Fruit fly (Drosophila melanogaster): ENCODE data around the gene PH4alphaMP.

The PH4alphaMP gene

DNA sequence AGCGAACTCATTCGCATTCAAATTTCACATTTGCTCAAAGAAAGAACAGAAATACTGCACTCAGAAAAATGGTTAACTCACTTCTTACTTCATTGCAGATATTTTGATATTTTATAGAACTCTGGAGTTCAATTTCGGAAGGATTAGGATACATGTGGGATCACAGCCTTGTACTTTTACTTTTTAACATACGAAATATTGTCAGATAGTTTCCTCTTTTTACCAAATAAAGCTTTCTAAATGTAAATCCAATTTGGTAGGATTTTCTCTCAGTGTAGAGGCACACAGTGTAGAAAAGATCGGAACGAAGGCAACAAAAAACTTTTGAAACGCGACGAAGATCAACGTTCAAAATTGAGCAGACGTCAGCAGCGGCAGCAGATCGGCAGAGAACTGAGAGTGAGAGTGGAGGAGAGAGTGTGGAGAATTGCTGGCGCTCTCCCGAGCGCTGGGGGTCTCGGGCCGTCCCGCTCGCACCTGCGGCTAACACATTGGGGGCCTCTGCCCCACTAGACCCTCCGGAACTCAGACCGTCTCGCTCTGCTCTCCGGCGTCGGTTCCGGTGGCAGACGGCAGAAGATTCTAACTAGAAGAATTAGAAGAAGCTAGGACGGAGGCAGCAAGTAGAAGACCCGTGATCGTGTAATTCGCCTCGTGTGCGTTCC, 36.2 kb upstream of the PH4alphaMP start, which contains the start of gene tmod (continued):
- TF ChIP-seq Eip75B (GFP tag; optimal IDR thresholded peaks at IDR 0.05): peak; percentile 38
- peak; percentile 19 for TF ChIP-seq CG6854 (GFP tag; optimal IDR thresholded peaks at IDR 0.05)
- peak; percentile 19 for TF ChIP-seq CG7368 (GFP tag; optimal IDR thresholded peaks at IDR 0.05)
- peak; percentile 54 for TF ChIP-seq OdsH (GFP tag; optimal IDR thresholded peaks at IDR 0.05)
- TF ChIP-seq Met (GFP tag; optimal IDR thresholded peaks at IDR 0.05): peak; percentile 17
- TF ChIP-seq CG4318 (GFP tag; optimal IDR thresholded peaks at IDR 0.05): peak; percentile 17
- peak; percentile 78 for TF ChIP-seq CG6276 (GFP tag; optimal IDR thresholded peaks at IDR 0.05)
- TF ChIP-seq Lpt (GFP tag; optimal IDR thresholded peaks at IDR 0.05): peak; percentile 29
- peak; percentile 51 for TF ChIP-seq Gug (GFP tag; IDR thresholded peaks at IDR 0.05)

DNA sequence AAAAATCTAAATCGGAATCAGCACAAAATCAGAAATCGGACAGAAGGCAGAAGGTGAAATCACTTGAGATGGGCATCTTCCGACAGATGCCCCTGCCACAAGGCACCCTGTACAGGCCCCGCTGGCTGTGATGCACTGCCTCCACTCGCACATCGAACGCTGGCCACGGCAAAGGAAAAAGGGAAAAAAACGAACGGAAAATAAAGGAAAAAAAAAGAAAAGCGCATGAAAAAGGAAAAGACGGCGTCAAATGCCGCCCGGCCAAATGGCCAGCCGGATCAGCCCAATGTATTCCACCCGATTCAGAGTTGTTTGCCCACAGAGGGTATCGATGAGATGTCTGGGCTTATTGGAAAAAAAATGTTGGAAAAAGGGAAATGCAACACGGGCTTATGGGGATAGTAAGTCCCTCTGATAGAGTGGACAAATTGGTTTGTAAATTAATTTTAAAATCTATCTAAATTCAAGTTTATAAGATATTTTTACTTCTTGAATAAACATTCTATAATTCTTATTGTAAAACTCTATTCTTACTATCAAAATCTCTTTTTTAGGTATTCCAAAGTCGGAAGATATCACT, 35.3 kb upstream of the PH4alphaMP start:
- TF ChIP-seq Hr38 (GFP tag; optimal IDR thresholded peaks at IDR 0.05): no peak
- no peak for TF ChIP-seq net (GFP tag; optimal IDR thresholded peaks at IDR 0.05)
- TF ChIP-seq dac (GFP tag; optimal IDR thresholded peaks at IDR 0.05): no peak
- no peak for TF ChIP-seq pdm3 (GFP tag; optimal IDR thresholded peaks at IDR 0.05)
- no peak for TF ChIP-seq spab (GFP tag; optimal IDR thresholded peaks at IDR 0.05)
- TF ChIP-seq CG11294 (GFP tag; IDR thresholded peaks at IDR 0.05): no peak
- no peak for TF ChIP-seq CG10669 (GFP tag; optimal IDR thresholded peaks at IDR 0.05)
- no peak for TF ChIP-seq dsx (GFP tag; optimal IDR thresholded peaks at IDR 0.05; ENCODE audit: poor library complexity, severe bottlenecking)
- TF ChIP-seq eg (GFP tag; IDR thresholded peaks at IDR 0.05): peak; percentile 80; the same call in 2 of the 3 replicates
- TF ChIP-seq Eip75B (GFP tag; optimal IDR thresholded peaks at IDR 0.05): no peak
- peak; percentile 50 for TF ChIP-seq Hr4 (GFP tag; optimal IDR thresholded peaks at IDR 0.05)
- no peak for TF ChIP-seq Hr39 (GFP tag; optimal IDR thresholded peaks at IDR 0.05)
- TF ChIP-seq esn (GFP tag; optimal IDR thresholded peaks at IDR 0.05): no peak
- no peak for TF ChIP-seq Sox102F (GFP tag; optimal IDR thresholded peaks at IDR 0.05)
- TF ChIP-seq CG8632 (GFP tag; optimal IDR thresholded peaks at IDR 0.05): no peak
- TF ChIP-seq CG10631 (GFP tag; optimal IDR thresholded peaks at IDR 0.05): no peak
- no peak for TF ChIP-seq Sox14 (GFP tag; optimal IDR thresholded peaks at IDR 0.05)
- TF ChIP-seq CG6792 (GFP tag; optimal IDR thresholded peaks at IDR 0.05): no peak
- no peak for TF ChIP-seq CG4318 (GFP tag; optimal IDR thresholded peaks at IDR 0.05)
- no peak for TF ChIP-seq CG31627 (GFP tag; optimal IDR thresholded peaks at IDR 0.05)
- TF ChIP-seq acj6 (GFP tag; optimal IDR thresholded peaks at IDR 0.05): no peak
- TF ChIP-seq Lpt (GFP tag; optimal IDR thresholded peaks at IDR 0.05): peak; percentile 23
- no peak for TF ChIP-seq cyc (GFP tag; optimal IDR thresholded peaks at IDR 0.05)
- no peak for TF ChIP-seq CG16779 (tag; optimal IDR thresholded peaks at IDR 0.05)
- TF ChIP-seq Eip78C (GFP tag): peak; percentile 37
- TF ChIP-seq Eip93F (GFP tag; optimal IDR thresholded peaks at IDR 0.05): no peak
- no peak for TF ChIP-seq CG6808 (GFP tag; optimal IDR thresholded peaks at IDR 0.05)
- no peak for TF ChIP-seq CG34406 (GFP tag; optimal IDR thresholded peaks at IDR 0.05)
- TF ChIP-seq CG6163 (GFP tag; IDR thresholded peaks at IDR 0.05): 0 out of 3 replicates have a peak, but pooled peaks have one; percentile 35
- TF ChIP-seq salr (GFP tag; optimal IDR thresholded peaks at IDR 0.05): peak in 1 of 2 experiments; percentile 35
- no peak for TF ChIP-seq Smox (GFP tag; optimal IDR thresholded peaks at IDR 0.05)
- TF ChIP-seq CG7368 (GFP tag; optimal IDR thresholded peaks at IDR 0.05): no peak
- TF ChIP-seq CG6276 (GFP tag; optimal IDR thresholded peaks at IDR 0.05): peak; percentile 56
- TF ChIP-seq Ets21C (GFP tag; optimal IDR thresholded peaks at IDR 0.05): no peak
- TF ChIP-seq Ets96B (tag; optimal IDR thresholded peaks at IDR 0.05): no peak
- peak; percentile 12 for TF ChIP-seq OdsH (GFP tag; optimal IDR thresholded peaks at IDR 0.05)
- TF ChIP-seq fd85E (GFP tag; optimal IDR thresholded peaks at IDR 0.05): no peak
- no peak for TF ChIP-seq CG6854 (GFP tag; optimal IDR thresholded peaks at IDR 0.05)
- TF ChIP-seq CG8119 (GFP tag; IDR thresholded peaks at IDR 0.05): peak; percentile 59
- no peak for TF ChIP-seq CG11902 (GFP tag; optimal IDR thresholded peaks at IDR 0.05)
- TF ChIP-seq Gug (GFP tag; IDR thresholded peaks at IDR 0.05): 0 out of 2 replicates have a peak, but pooled peaks have one; percentile 8
- no peak for TF ChIP-seq ss (GFP tag; optimal IDR thresholded peaks at IDR 0.05)
- TF ChIP-seq CG3919 (GFP tag; optimal IDR thresholded peaks at IDR 0.05): no peak
- no peak for TF ChIP-seq topi (GFP tag; optimal IDR thresholded peaks at IDR 0.05)
- no peak for TF ChIP-seq fkh (GFP tag; optimal IDR thresholded peaks at IDR 0.05)
- TF ChIP-seq achi (GFP tag; optimal IDR thresholded peaks at IDR 0.05): no peak
